Fruit fly (Drosophila melanogaster) whole organism, prepupa: Measurements from ENCODE around the gene Vps2.

Experiments used
- CG3919 ChIP-seq: fragments of 200-800 bp; sonication (Bioruptor generic); optimal IDR thresholded peaks from 3 replicates; lab custom pipeline; 2016; ENCODE audit warnings: missing biosample characterization, missing genetic modification characterization
- achi ChIP-seq: fragments of 200-800 bp; sonication (Bioruptor generic); optimal IDR thresholded peaks from 3 replicates; lab custom pipeline; 2016; ENCODE audit warnings: missing biosample characterization, missing genetic modification characterization

- TF ChIP-seq achi (GFP tag; lab: Kevin White, UChicago) (peak; percentile 97), CG3919 (GFP tag; lab: Kevin White, UChicago) (peak; percentile 98)
These were observed 10.3 kb upstream of the Vps2 start for dm6 chr3R:26042131-26042885.
